Fruit fly (Drosophila melanogaster) whole organism, embryonic: ENCODE measurements around the gene Arl8.

Source experiments
- Aef1 ChIP-seq: fragments of 200-800 bp; sonication (Bioruptor generic); IDR thresholded peaks from 3 replicates; pipeline ENCODE4 v1.3.6; 2022; ENCODE audit warnings: missing biosample characterization, missing genetic modification characterization
- CG10462 ChIP-seq: fragments of 200-800 bp; sonication (Bioruptor generic); optimal IDR thresholded peaks from 2 replicates; lab custom pipeline; 2016; ENCODE audit warnings: missing biosample characterization, missing genetic modification characterization
- CG10565 ChIP-seq: fragments of 200-800 bp; sonication (Bioruptor generic); optimal IDR thresholded peaks from 3 replicates; lab custom pipeline; 2016; ENCODE audit warnings: missing biosample characterization, mild to moderate bottlenecking, missing genetic modification characterization
- CG10654 ChIP-seq: fragments of 200-800 bp; sonication (Bioruptor generic); optimal IDR thresholded peaks from 2 replicates; lab custom pipeline; 2016; ENCODE audit warnings: missing biosample characterization, missing genetic modification characterization
- CG11085 ChIP-seq: fragments of 200-800 bp; sonication (Bioruptor generic); IDR thresholded peaks from 2 replicates; pipeline ENCODE4 v1.3.6; 2022; ENCODE audit warnings: missing biosample characterization, missing genetic modification characterization
- CG11504 ChIP-seq: fragments of 200-800 bp; sonication (Bioruptor generic); optimal IDR thresholded peaks from 3 replicates; lab custom pipeline; 2019; ENCODE audit warnings: missing biosample characterization, mild to moderate bottlenecking, missing genetic modification characterization, moderate library complexity
- CG14710 ChIP-seq: fragments of 200-800 bp; sonication (Bioruptor generic); optimal IDR thresholded peaks from 3 replicates; lab custom pipeline; 2019; ENCODE audit warnings: missing biosample characterization, mild to moderate bottlenecking, missing genetic modification characterization, moderate library complexity
- CG1832 ChIP-seq: fragments of 200-800 bp; sonication (Bioruptor generic); optimal IDR thresholded peaks from 2 replicates; lab custom pipeline; 2017; ENCODE audit warnings: missing biosample characterization, mild to moderate bottlenecking, missing genetic modification characterization, inconsistent platforms
- CG2202 ChIP-seq: fragments of 200-800 bp; sonication (Bioruptor generic); optimal IDR thresholded peaks from 2 replicates; lab custom pipeline; 2018; ENCODE audit warnings: missing biosample characterization, mild to moderate bottlenecking, missing genetic modification characterization
- CG30403 ChIP-seq: fragments of 200-800 bp; sonication (Bioruptor generic); optimal IDR thresholded peaks from 3 replicates; lab custom pipeline; 2016; ENCODE audit warnings: missing biosample characterization, missing genetic modification characterization
- CG32772 ChIP-seq: fragments of 200-800 bp; sonication (Bioruptor generic); IDR thresholded peaks from 2 replicates; pipeline ENCODE4 v1.3.6; 2022; ENCODE audit warnings: missing biosample characterization, missing genetic modification characterization
- CG3726 ChIP-seq: fragments of 200-800 bp; sonication (Bioruptor generic); IDR thresholded peaks from 3 replicates; pipeline ENCODE4, ENCODE4 v1.3.6; 2022; ENCODE audit warnings: missing biosample characterization, missing genetic modification characterization
- CG42726 ChIP-seq: fragments of 200-800 bp; sonication (Bioruptor generic); IDR thresholded peaks from 2 replicates; pipeline ENCODE4 v1.3.6; 2022; ENCODE audit warnings: missing biosample characterization, missing genetic modification characterization; ENCODE audit not compliant: partially characterized antibody
- CG4617 ChIP-seq: fragments of 200-800 bp; sonication (Bioruptor generic); optimal IDR thresholded peaks from 3 replicates; lab custom pipeline; 2016; ENCODE audit warnings: missing biosample characterization, missing genetic modification characterization, borderline replicate concordance
- CG6791 ChIP-seq: fragments of 200-800 bp; sonication (Bioruptor generic); IDR thresholded peaks from 3 replicates; pipeline ENCODE4 v1.3.6; 2022; ENCODE audit warnings: missing biosample characterization, missing genetic modification characterization; ENCODE audit not compliant: partially characterized antibody
- CG7839 ChIP-seq: fragments of 200-800 bp; sonication (Bioruptor generic); optimal IDR thresholded peaks from 3 replicates; lab custom pipeline; 2018; ENCODE audit warnings: missing biosample characterization, mild to moderate bottlenecking, missing genetic modification characterization, moderate library complexity
- CG8089 ChIP-seq: fragments of 200-800 bp; sonication (Bioruptor generic); optimal IDR thresholded peaks from 3 replicates; lab custom pipeline; 2016; ENCODE audit warnings: missing biosample characterization, missing genetic modification characterization
- Dek ChIP-seq: fragments of 200-800 bp; sonication (Bioruptor generic); optimal IDR thresholded peaks from 3 replicates; lab custom pipeline; 2019; ENCODE audit warnings: missing biosample characterization, mild to moderate bottlenecking, missing genetic modification characterization, moderate library complexity
- Elba2 ChIP-seq: fragments of 200-800 bp; sonication (Bioruptor generic); optimal IDR thresholded peaks from 3 replicates; lab custom pipeline; 2016; ENCODE audit warnings: missing biosample characterization, missing genetic modification characterization
- Hand ChIP-seq: fragments of 200-800 bp; sonication (Bioruptor generic); optimal IDR thresholded peaks from 2 replicates; lab custom pipeline; 2017; ENCODE audit warnings: mild to moderate bottlenecking, missing biosample characterization, missing genetic modification reagents, missing genetic modification characterization
- Mad ChIP-seq: fragments of 200-800 bp; sonication (Bioruptor generic); optimal IDR thresholded peaks from 2 replicates; lab custom pipeline; 2016; ENCODE audit warnings: missing biosample characterization, missing genetic modification characterization
- Max ChIP-seq: fragments of 200-800 bp; sonication (Bioruptor generic); optimal IDR thresholded peaks from 2 replicates; lab custom pipeline; 2016; ENCODE audit warnings: missing biosample characterization, mild to moderate bottlenecking, missing genetic modification characterization
- Mes4 ChIP-seq: fragments of 200-800 bp; sonication (Bioruptor generic); optimal IDR thresholded peaks from 2 replicates; lab custom pipeline; 2016; ENCODE audit warnings: missing biosample characterization, missing genetic modification characterization
- Nf-YA ChIP-seq: fragments of 200-800 bp; sonication (Bioruptor generic); IDR thresholded peaks from 2 replicates; pipeline ENCODE4 v1.3.6; 2022; ENCODE audit warnings: missing biosample characterization, missing genetic modification characterization
- PHDP ChIP-seq: fragments of 200-800 bp; sonication (Bioruptor generic); optimal IDR thresholded peaks from 3 replicates; lab custom pipeline; 2018; ENCODE audit warnings: missing biosample characterization, mild to moderate bottlenecking, missing genetic modification characterization, moderate library complexity
- Poxn ChIP-seq: fragments of 200-800 bp; sonication (Bioruptor generic); IDR thresholded peaks from 2 replicates; pipeline ENCODE4 v1.3.6; 2022; ENCODE audit warnings: missing biosample characterization, missing genetic modification characterization
- Six4 ChIP-seq: fragments of 200-800 bp; sonication (Bioruptor generic); optimal IDR thresholded peaks from 2 replicates; lab custom pipeline; 2016; ENCODE audit warnings: missing biosample characterization, missing genetic modification characterization
- ab ChIP-seq: fragments of 200-800 bp; sonication (Bioruptor generic); optimal IDR thresholded peaks from 2 replicates; lab custom pipeline; 2016; ENCODE audit warnings: missing biosample characterization, missing genetic modification characterization
- ash1 ChIP-seq: fragments of 200-800 bp; sonication (Bioruptor generic); optimal IDR thresholded peaks from 2 replicates; lab custom pipeline; 2018; ENCODE audit warnings: missing biosample characterization, mild to moderate bottlenecking, missing genetic modification characterization
- da ChIP-seq: fragments of 200-800 bp; sonication (Bioruptor generic); optimal IDR thresholded peaks from 2 replicates; lab custom pipeline; 2016; ENCODE audit warnings: missing biosample characterization, missing genetic modification characterization
- fd102C ChIP-seq: fragments of 200-800 bp; sonication (Bioruptor generic); optimal IDR thresholded peaks from 2 replicates; lab custom pipeline; 2018; ENCODE audit warnings: missing biosample characterization, mild to moderate bottlenecking, missing genetic modification characterization, moderate library complexity
- fd96Cb ChIP-seq: fragments of 200-800 bp; sonication (Bioruptor generic); optimal IDR thresholded peaks from 2 replicates; lab custom pipeline; 2018; ENCODE audit warnings: missing biosample characterization, mild to moderate bottlenecking, missing genetic modification characterization, moderate library complexity
- gro ChIP-seq: fragments of 200-800 bp; sonication (Bioruptor generic); optimal IDR thresholded peaks from 2 replicates; lab custom pipeline; 2016; ENCODE audit warnings: missing biosample characterization, missing genetic modification characterization
- kah ChIP-seq: fragments of 200-800 bp; sonication (Bioruptor generic); optimal IDR thresholded peaks from 2 replicates; lab custom pipeline; 2018; ENCODE audit warnings: missing biosample characterization, mild to moderate bottlenecking, missing genetic modification characterization
- kay ChIP-seq: fragments of 200-800 bp; sonication (Bioruptor generic); optimal IDR thresholded peaks from 2 replicates; lab custom pipeline; 2016; ENCODE audit warnings: missing biosample characterization, missing genetic modification characterization
- kni ChIP-seq: fragments of 200-800 bp; sonication (Bioruptor generic); optimal IDR thresholded peaks from 3 replicates; lab custom pipeline; 2017; ENCODE audit warnings: mild to moderate bottlenecking, missing biosample characterization, missing genetic modification reagents, missing genetic modification characterization
- mam ChIP-seq: fragments of 200-800 bp; sonication (Bioruptor generic); optimal IDR thresholded peaks from 3 replicates; lab custom pipeline; 2016; ENCODE audit warnings: missing biosample characterization, missing genetic modification characterization
- nerfin-1 ChIP-seq: fragments of 200-800 bp; sonication (Bioruptor generic); optimal IDR thresholded peaks from 3 replicates; lab custom pipeline; 2019; ENCODE audit warnings: missing biosample characterization, mild to moderate bottlenecking, missing genetic modification characterization, moderate library complexity
- nmo ChIP-seq: fragments of 200-800 bp; sonication (Bioruptor generic); optimal IDR thresholded peaks from 2 replicates; lab custom pipeline; 2018; ENCODE audit warnings: missing biosample characterization, mild to moderate bottlenecking, missing genetic modification characterization, moderate library complexity
- otp ChIP-seq: fragments of 200-800 bp; sonication (Bioruptor generic); IDR thresholded peaks from 3 replicates; pipeline ENCODE4, ENCODE4 v1.3.6; 2022; ENCODE audit warnings: missing biosample characterization, missing genetic modification characterization
- ranshi ChIP-seq: fragments of 200-800 bp; sonication (Bioruptor generic); IDR thresholded peaks from 2 replicates; pipeline ENCODE4 v1.3.6; 2022; ENCODE audit warnings: missing biosample characterization, missing genetic modification characterization
- sd ChIP-seq: fragments of 200-800 bp; sonication (Bioruptor generic); optimal IDR thresholded peaks from 3 replicates; lab custom pipeline; 2018; ENCODE audit warnings: missing biosample characterization, mild to moderate bottlenecking, missing genetic modification characterization, moderate library complexity
- shn ChIP-seq: fragments of 200-800 bp; sonication (Bioruptor generic); optimal IDR thresholded peaks from 3 replicates; lab custom pipeline; 2016; ENCODE audit warnings: missing biosample characterization, missing genetic modification characterization
- sim ChIP-seq: fragments of 200-800 bp; sonication (Bioruptor generic); IDR thresholded peaks from 2 replicates; pipeline ENCODE4 v1.3.6; 2022; ENCODE audit warnings: missing biosample characterization, missing genetic modification characterization
- slou ChIP-seq: fragments of 200-800 bp; sonication (Bioruptor generic); optimal IDR thresholded peaks from 3 replicates; lab custom pipeline; 2016; ENCODE audit warnings: missing biosample characterization, missing genetic modification characterization
- tll ChIP-seq, 2 experiments: fragments of 200-800 bp in 1 of 2; fragments of >200 bp in 1 of 2; sonication (Bioruptor generic) in 1 of 2; optimal IDR thresholded peaks; 2 replicates each; lab custom pipeline; 2017 to 2019; ENCODE audit warnings: missing biosample characterization in 2 of 2, missing genetic modification characterization in 2 of 2, mild to moderate bottlenecking in 1 of 2, moderate library complexity in 1 of 2
- trh ChIP-seq: fragments of 200-800 bp; sonication (Bioruptor generic); optimal IDR thresholded peaks from 2 replicates; lab custom pipeline; 2016; ENCODE audit warnings: missing biosample characterization, missing genetic modification characterization
- tx ChIP-seq: fragments of 200-800 bp; sonication (Bioruptor generic); optimal IDR thresholded peaks from 2 replicates; lab custom pipeline; 2016; ENCODE audit warnings: missing biosample characterization, missing genetic modification characterization
- unc-4 ChIP-seq: fragments of 200-800 bp; sonication (Bioruptor generic); IDR thresholded peaks from 2 replicates; pipeline ENCODE4 v1.3.6; 2022; ENCODE audit warnings: missing biosample characterization, missing genetic modification characterization; ENCODE audit not compliant: partially characterized antibody
- usp ChIP-seq: fragments of >200 bp; optimal IDR thresholded peaks from 2 replicates; lab custom pipeline; 2017; ENCODE audit warnings: missing biosample characterization, missing genetic modification characterization

Gene Arl8

DNA sequence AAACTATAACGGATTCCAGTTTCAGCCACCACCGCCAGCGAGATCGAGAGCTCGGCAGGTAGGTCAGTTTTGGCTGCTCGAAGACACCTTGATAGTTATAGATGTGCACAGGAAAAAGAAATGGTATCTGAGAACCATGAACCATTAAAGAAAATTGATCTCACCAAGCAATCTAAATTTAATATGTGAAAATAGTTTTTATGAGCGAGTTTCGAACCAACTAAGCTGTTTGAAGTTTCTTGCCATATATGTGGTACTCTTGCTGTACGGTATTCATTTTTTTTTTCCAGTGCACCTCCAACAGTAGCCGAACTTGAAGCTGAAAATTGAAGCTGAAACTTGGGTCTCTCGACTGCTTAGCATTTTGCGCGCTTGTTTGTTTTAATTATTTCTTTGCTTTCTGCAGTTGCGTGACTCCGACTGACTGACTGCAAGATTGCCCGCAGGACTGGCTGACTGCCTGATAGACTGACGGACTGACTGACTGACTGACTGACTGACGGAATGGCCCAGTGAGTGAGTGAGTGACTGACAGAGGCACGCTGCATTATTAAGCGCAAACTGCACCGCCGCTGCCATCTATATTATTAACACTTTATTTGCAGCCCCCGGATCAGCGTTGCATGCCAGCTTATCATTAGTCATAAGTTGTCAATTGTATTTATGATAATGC lies 45.2 kb downstream of the Arl8 start (continued):
- TF ChIP-seq CG32772 (GFP tag; lab: Robert Waterston, UW): peak; percentile 40; the same call in 1 of the 2 replicates
- no peak for TF ChIP-seq CG6791 (GFP tag; lab: Robert Waterston, UW)
- TF ChIP-seq kay (GFP tag; lab: Kevin White, UChicago): no peak
- TF ChIP-seq Elba2: no peak
- TF ChIP-seq Dek (tag; lab: Kevin White, UChicago): no peak
- TF ChIP-seq tll (GFP tag; optimal IDR thresholded peaks at IDR 0.05; lab: Kevin White, UChicago): no peak
- peak; percentile 8 for TF ChIP-seq Mad (GFP tag; lab: Kevin White, UChicago)
- TF ChIP-seq Poxn (GFP tag; lab: Robert Waterston, UW): no peak
- TF ChIP-seq usp (GFP tag; lab: Kevin White, UChicago): no peak
- peak; percentile 50 for TF ChIP-seq CG30403 (GFP tag; lab: Kevin White, UChicago)
- TF ChIP-seq kni (GFP tag; lab: Kevin White, UChicago): peak; percentile 15
- no peak for TF ChIP-seq CG42726 (GFP tag; lab: Robert Waterston, UW)
- no peak for TF ChIP-seq Nf-YA (GFP tag; lab: Robert Waterston, UW)
- TF ChIP-seq CG1832: no peak
- no peak for TF ChIP-seq sd (tag; lab: Kevin White, UChicago)
- TF ChIP-seq slou (GFP tag; lab: Kevin White, UChicago): no peak
- TF ChIP-seq CG4617: no peak
- TF ChIP-seq CG7839 (tag; lab: Kevin White, UChicago): peak; percentile 42
- TF ChIP-seq da: no peak
- TF ChIP-seq kah (GFP tag; lab: Kevin White, UChicago): no peak
- peak; percentile 35 for TF ChIP-seq CG8089 (GFP tag; lab: Kevin White, UChicago)
- TF ChIP-seq CG10654 (GFP tag; lab: Kevin White, UChicago): peak; percentile 36
- no peak for TF ChIP-seq Aef1 (GFP tag; lab: Robert Waterston, UW)
- TF ChIP-seq Hand (GFP tag; lab: Kevin White, UChicago): no peak
- TF ChIP-seq CG11085: no peak
- no peak for TF ChIP-seq CG10462 (GFP tag; lab: Kevin White, UChicago)
- no peak for TF ChIP-seq CG2202 (tag; lab: Kevin White, UChicago)
- TF ChIP-seq CG14710 (tag; lab: Kevin White, UChicago): peak; percentile 35
- no peak for TF ChIP-seq PHDP (tag; lab: Kevin White, UChicago)
- TF ChIP-seq sim (GFP tag; lab: Robert Waterston, UW): no peak
- TF ChIP-seq mam (GFP tag; lab: Kevin White, UChicago): no peak
- TF ChIP-seq gro (GFP tag; lab: Kevin White, UChicago): no peak
- TF ChIP-seq Six4 (GFP tag; lab: Kevin White, UChicago): no peak
- peak; percentile 74 for TF ChIP-seq CG11504
- no peak for TF ChIP-seq ash1 (GFP tag; lab: Kevin White, UChicago)
- no peak for TF ChIP-seq Max (GFP tag; lab: Kevin White, UChicago)
- TF ChIP-seq ab (GFP tag; lab: Kevin White, UChicago): peak; percentile 51
- TF ChIP-seq otp: peak; percentile 61; the same call in 1 of the 3 replicates
- TF ChIP-seq Mes4 (GFP tag; lab: Kevin White, UChicago): peak; percentile 41
- 0 out of 2 replicates have a peak, but pooled peaks have one; percentile 23 for TF ChIP-seq ranshi (GFP tag; lab: Robert Waterston, UW)
- no peak for TF ChIP-seq nerfin-1 (tag; lab: Kevin White, UChicago)
- no peak for TF ChIP-seq unc-4 (GFP tag; lab: Robert Waterston, UW)
- TF ChIP-seq tx (GFP tag; lab: Kevin White, UChicago): no peak
- no peak for TF ChIP-seq fd102C (GFP tag; lab: Kevin White, UChicago)
- TF ChIP-seq CG3726: no peak
- no peak for TF ChIP-seq trh (GFP tag; lab: Kevin White, UChicago)
- peak; percentile 40 for TF ChIP-seq nmo (GFP tag; lab: Kevin White, UChicago)
- TF ChIP-seq CG10565 (GFP tag; lab: Kevin White, UChicago): no peak
- peak; percentile 57 for TF ChIP-seq fd96Cb (tag; lab: Kevin White, UChicago)
- TF ChIP-seq shn: peak; percentile 21
